Fruit fly (Drosophila melanogaster) whole organism, embryonic: ENCODE data around the gene CG12723.
"Not testable (repeated sequence)": the region's sequence is repeated elsewhere in the genome, so short reads cannot be mapped to it uniquely, and the experiment has no call there.

Experiments
- Adf1 ChIP-seq: fragments of 200-800 bp; sonication (Bioruptor generic); IDR thresholded peaks from 2 replicates; pipeline ENCODE4 v1.3.6; 2022; ENCODE audit warnings: missing biosample characterization, missing genetic modification characterization
- CG12071 ChIP-seq: fragments of 200-800 bp; sonication (Bioruptor generic); optimal IDR thresholded peaks from 3 replicates; lab custom pipeline; 2018; ENCODE audit warnings: missing biosample characterization, mild to moderate bottlenecking, missing genetic modification characterization
- CG12769 ChIP-seq: fragments of 200-800 bp; sonication (Bioruptor generic); optimal IDR thresholded peaks from 2 replicates; lab custom pipeline; 2019; ENCODE audit warnings: missing biosample characterization, mild to moderate bottlenecking, missing genetic modification characterization, moderate library complexity
- CG13624 ChIP-seq: fragments of 200-800 bp; sonication (Bioruptor generic); optimal IDR thresholded peaks from 2 replicates; lab custom pipeline; 2016; ENCODE audit warnings: missing biosample characterization, missing genetic modification characterization
- CG14441 ChIP-seq: fragments of 200-800 bp; sonication (Bioruptor generic); IDR thresholded peaks from 2 replicates; pipeline ENCODE4 v1.3.6; 2022; ENCODE audit warnings: missing biosample characterization, missing genetic modification characterization
- CG15479 ChIP-seq: fragments of 200-800 bp; sonication (Bioruptor generic); optimal IDR thresholded peaks from 3 replicates; lab custom pipeline; 2019; ENCODE audit warnings: missing biosample characterization, mild to moderate bottlenecking, missing genetic modification characterization, moderate library complexity
- CG1647 ChIP-seq: fragments of 200-800 bp; sonication (Bioruptor generic); optimal IDR thresholded peaks from 3 replicates; lab custom pipeline; 2016; ENCODE audit warnings: missing biosample characterization, missing genetic modification characterization
- CG17328 ChIP-seq: fragments of 200-800 bp; sonication (Bioruptor generic); IDR thresholded peaks from 2 replicates; pipeline ENCODE4 v1.3.6; 2022; ENCODE audit warnings: missing biosample characterization, missing genetic modification characterization
- CG30020 ChIP-seq: fragments of 200-800 bp; optimal IDR thresholded peaks from 2 replicates; lab custom pipeline; 2019; ENCODE audit warnings: missing biosample characterization, mild to moderate bottlenecking, missing genetic modification characterization, moderate library complexity
- CG3163 ChIP-seq: fragments of 200-800 bp; sonication (Bioruptor generic); optimal IDR thresholded peaks from 3 replicates; lab custom pipeline; 2016; ENCODE audit warnings: missing biosample characterization, missing genetic modification characterization
- CG3847 ChIP-seq: fragments of 200-800 bp; sonication (Bioruptor generic); IDR thresholded peaks from 2 replicates; pipeline ENCODE4 v1.3.6; 2022; ENCODE audit warnings: missing biosample characterization, missing genetic modification characterization
- CG4328 ChIP-seq: fragments of 200-800 bp; sonication (Bioruptor generic); optimal IDR thresholded peaks from 3 replicates; lab custom pipeline; 2017; ENCODE audit warnings: missing biosample characterization, missing genetic modification reagents, missing genetic modification characterization
- CG5245 ChIP-seq: fragments of 200-800 bp; sonication (Bioruptor generic); optimal IDR thresholded peaks from 3 replicates; lab custom pipeline; 2016; ENCODE audit warnings: missing biosample characterization, missing genetic modification characterization
- CG6683 ChIP-seq: fragments of 200-800 bp; sonication (Bioruptor generic); optimal IDR thresholded peaks from 2 replicates; lab custom pipeline; 2017; ENCODE audit warnings: missing biosample characterization, mild to moderate bottlenecking, missing genetic modification characterization, missing genetic modification reagents
- CG7271 ChIP-seq: fragments of 200-800 bp; sonication (Bioruptor generic); optimal IDR thresholded peaks from 2 replicates; lab custom pipeline; 2018; ENCODE audit warnings: missing biosample characterization, mild to moderate bottlenecking, missing genetic modification characterization, moderate library complexity
- CG8944 ChIP-seq: fragments of 200-800 bp; sonication (Bioruptor generic); optimal IDR thresholded peaks from 3 replicates; lab custom pipeline; 2016; ENCODE audit warnings: missing biosample characterization, missing genetic modification characterization
- Dip3 ChIP-seq: fragments of 200-800 bp; sonication (Bioruptor generic); optimal IDR thresholded peaks from 3 replicates; lab custom pipeline; 2016; ENCODE audit warnings: missing biosample characterization, missing genetic modification characterization
- Dref ChIP-seq: fragments of 200-800 bp; sonication (Bioruptor generic); IDR thresholded peaks from 2 replicates; pipeline ENCODE4 v1.3.6; 2022; ENCODE audit warnings: missing biosample characterization, missing genetic modification characterization
- Elba2 ChIP-seq: fragments of 200-800 bp; sonication (Bioruptor generic); optimal IDR thresholded peaks from 3 replicates; lab custom pipeline; 2016; ENCODE audit warnings: missing biosample characterization, missing genetic modification characterization
- Ets97D ChIP-seq: fragments of 200-800 bp; sonication (Bioruptor generic); optimal IDR thresholded peaks from 3 replicates; lab custom pipeline; 2016; ENCODE audit warnings: missing biosample characterization, missing genetic modification characterization
- Hr78 ChIP-seq, 2 experiments: fragments of 200-800 bp in 1 of 2; fragments of >200 bp in 1 of 2; sonication (Bioruptor generic) in 1 of 2; optimal IDR thresholded peaks; 2 replicates each; lab custom pipeline; 2017 to 2019; ENCODE audit warnings: missing biosample characterization in 2 of 2, missing genetic modification characterization in 2 of 2, mild to moderate bottlenecking in 1 of 2, moderate library complexity in 1 of 2
- Hsf ChIP-seq: fragments of 200-800 bp; sonication (Bioruptor generic); optimal IDR thresholded peaks from 3 replicates; lab custom pipeline; 2016; ENCODE audit warnings: missing biosample characterization, missing genetic modification characterization
- Lpt ChIP-seq: fragments of >200 bp; optimal IDR thresholded peaks from 2 replicates; lab custom pipeline; 2018; ENCODE audit warnings: missing biosample characterization, missing genetic modification characterization
- MBD-R2 ChIP-seq: fragments of 200-800 bp; sonication (Bioruptor generic); IDR thresholded peaks from 2 replicates; pipeline ENCODE4 v1.3.6; 2022; ENCODE audit warnings: missing biosample characterization, missing genetic modification characterization
- Med ChIP-seq: fragments of 200-800 bp; sonication (Bioruptor generic); peaks from one replicate; lab custom pipeline; 2016; ENCODE audit warnings: missing biosample characterization, missing genetic modification characterization, mild to moderate bottlenecking, inconsistent platforms, moderate library complexity
- Meics ChIP-seq: fragments of 200-800 bp; sonication (Bioruptor generic); optimal IDR thresholded peaks from 2 replicates; lab custom pipeline; 2017; ENCODE audit warnings: missing biosample characterization, mild to moderate bottlenecking, missing genetic modification characterization
- NC2β ChIP-seq: fragments of 200-800 bp; sonication (Bioruptor generic); optimal IDR thresholded peaks from 2 replicates; lab custom pipeline; 2016; ENCODE audit warnings: missing biosample characterization, missing genetic modification characterization
- Oli ChIP-seq: fragments of 200-800 bp; sonication (Bioruptor generic); optimal IDR thresholded peaks from 2 replicates; lab custom pipeline; 2018; ENCODE audit warnings: missing biosample characterization, mild to moderate bottlenecking, missing genetic modification characterization, moderate library complexity
- br ChIP-seq: fragments of >200 bp; optimal IDR thresholded peaks from 2 replicates; lab custom pipeline; 2017
- btn ChIP-seq: fragments of 200-800 bp; sonication (Bioruptor generic); optimal IDR thresholded peaks from 2 replicates; lab custom pipeline; 2016; ENCODE audit warnings: missing biosample characterization, missing genetic modification characterization
- crp ChIP-seq, 2 experiments: fragments of 200-800 bp; sonication (Bioruptor generic); optimal IDR thresholded peaks; 2 replicates in 1 of 2; 3 replicates in 1 of 2; lab custom pipeline; 2017; ENCODE audit warnings: missing biosample characterization in 2 of 2, missing genetic modification characterization in 2 of 2, mild to moderate bottlenecking in 1 of 2, moderate library complexity in 1 of 2
- grau ChIP-seq: fragments of 200-800 bp; optimal IDR thresholded peaks from 3 replicates; lab custom pipeline; 2019; ENCODE audit warnings: missing biosample characterization, mild to moderate bottlenecking, missing genetic modification characterization, moderate library complexity
- hbn ChIP-seq: fragments of 200-800 bp; sonication (Bioruptor generic); IDR thresholded peaks from 2 replicates; pipeline ENCODE4 v1.3.6; 2022; ENCODE audit warnings: missing biosample characterization, missing genetic modification characterization; ENCODE audit not compliant: partially characterized antibody
- hkb ChIP-seq, 2 experiments: fragments of 200-800 bp in 1 of 2; fragments of >200 bp in 1 of 2; sonication (Bioruptor generic) in 1 of 2; IDR thresholded peaks in 1 of 2; optimal IDR thresholded peaks in 1 of 2; 2 replicates each; pipeline versions ENCODE4 v1.3.6 to Lab custom; 2017 to 2022; ENCODE audit warnings: missing biosample characterization in 1 of 2, missing genetic modification characterization in 1 of 2
- inv ChIP-seq: fragments of 200-800 bp; sonication (Bioruptor generic); IDR thresholded peaks from 2 replicates; pipeline ENCODE4 v1.3.6; 2022; ENCODE audit warnings: missing biosample characterization, missing genetic modification characterization; ENCODE audit not compliant: partially characterized antibody
- ken ChIP-seq: fragments of 200-800 bp; sonication (Bioruptor generic); IDR thresholded peaks from 3 replicates; pipeline ENCODE4 v1.3.6; 2022; ENCODE audit warnings: missing biosample characterization, missing genetic modification characterization
- knrl ChIP-seq: fragments of 200-800 bp; sonication (Bioruptor generic); IDR thresholded peaks from 3 replicates; pipeline ENCODE4 v1.3.6; 2022; ENCODE audit warnings: missing biosample characterization, missing genetic modification characterization; ENCODE audit not compliant: partially characterized antibody
- peb ChIP-seq: fragments of 200-800 bp; sonication (Bioruptor generic); IDR thresholded peaks from 2 replicates; pipeline ENCODE4 v1.3.6; 2022; ENCODE audit warnings: missing biosample characterization, missing genetic modification characterization
- pnt ChIP-seq: fragments of 200-800 bp; sonication (Bioruptor generic); optimal IDR thresholded peaks from 3 replicates; lab custom pipeline; 2016; ENCODE audit warnings: missing biosample characterization, missing genetic modification characterization
- pros ChIP-seq: fragments of 200-800 bp; sonication (Bioruptor generic); optimal IDR thresholded peaks from 3 replicates; lab custom pipeline; 2019; ENCODE audit warnings: missing biosample characterization, mild to moderate bottlenecking, missing genetic modification characterization, moderate library complexity
- sima ChIP-seq: fragments of 200-800 bp; sonication (Bioruptor generic); optimal IDR thresholded peaks from 2 replicates; lab custom pipeline; 2016; ENCODE audit warnings: missing biosample characterization, missing genetic modification characterization
- slbo ChIP-seq: fragments of 200-800 bp; sonication (Bioruptor generic); IDR thresholded peaks from 2 replicates; pipeline ENCODE4 v1.3.6; 2022; ENCODE audit warnings: missing biosample characterization, missing genetic modification characterization
- so ChIP-seq: fragments of 200-800 bp; sonication (Bioruptor generic); IDR thresholded peaks from 3 replicates; pipeline ENCODE4 v1.3.6; 2022; ENCODE audit warnings: missing biosample characterization, missing genetic modification characterization
- sob ChIP-seq: fragments of 200-800 bp; sonication (Bioruptor generic); IDR thresholded peaks from 2 replicates; pipeline ENCODE4 v1.3.6; 2022; ENCODE audit warnings: missing biosample characterization, missing genetic modification characterization
- ssp ChIP-seq: fragments of 200-800 bp; sonication (Bioruptor generic); IDR thresholded peaks from 2 replicates; pipeline ENCODE4 v1.3.6; 2022; ENCODE audit warnings: missing biosample characterization, missing genetic modification characterization
- unpg ChIP-seq: fragments of 200-800 bp; sonication (Bioruptor generic); optimal IDR thresholded peaks from 3 replicates; lab custom pipeline; 2018; ENCODE audit warnings: missing biosample characterization, mild to moderate bottlenecking, missing genetic modification characterization, moderate library complexity
- zen ChIP-seq: fragments of 200-800 bp; sonication (Bioruptor generic); optimal IDR thresholded peaks from 3 replicates; lab custom pipeline; 2018; ENCODE audit warnings: missing biosample characterization, mild to moderate bottlenecking, missing genetic modification characterization, moderate library complexity

CG12723 gene

dm6 chrX:13177720-13178119, 14.0 kb downstream of the CG12723 start, which contains the start of gene CG32640 (continued):
- peak; percentile 30; the same call in 1 of the 2 replicates for TF ChIP-seq ssp (GFP tag; lab: Robert Waterston, UW)
- peak; percentile 45; the same call in 1 of the 2 replicates for TF ChIP-seq MBD-R2 (GFP tag; lab: Robert Waterston, UW)
- peak; percentile 48 for TF ChIP-seq Dref (GFP tag; lab: Robert Waterston, UW)
- not testable (repeated sequence) for TF ChIP-seq hkb (optimal IDR thresholded peaks at IDR 0.05; lab: Kevin White, UChicago)
- peak; percentile 22; the same call in 1 of the 2 replicates for TF ChIP-seq hkb (GFP tag; IDR thresholded peaks at IDR 0.05; lab: Robert Waterston, UW)
- TF ChIP-seq inv (GFP tag; lab: Robert Waterston, UW) = peak; percentile 48; the same call in 1 of the 2 replicates

DNA sequence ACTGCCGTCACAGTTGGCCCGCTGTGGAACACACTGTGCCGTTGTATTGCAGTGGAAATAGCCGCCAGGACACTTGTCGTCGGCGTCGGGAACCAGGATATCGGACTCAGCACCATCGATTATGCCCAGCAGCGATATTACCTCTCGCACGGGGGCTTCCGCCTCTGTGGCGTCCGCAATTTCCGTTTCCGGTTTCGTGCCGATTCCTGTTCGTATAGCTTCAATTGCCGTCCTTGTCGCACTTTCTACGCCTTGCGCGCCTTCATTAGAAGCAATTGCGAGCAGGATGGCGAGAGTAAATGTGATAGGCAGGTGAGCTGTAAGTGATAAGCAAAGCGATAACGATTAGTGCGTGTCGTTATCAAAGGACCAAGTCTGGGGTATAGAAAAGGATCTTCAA, 18.8 kb downstream of the CG12723 start:
- TF ChIP-seq zen (tag; lab: Kevin White, UChicago) (peak; percentile 15), CG4328 (no peak), CG15479 (GFP tag; lab: Kevin White, UChicago) (peak; percentile 70), Med (GFP tag; lab: Kevin White, UChicago) (peak; percentile 32), unpg (no peak), Ets97D (GFP tag; lab: Kevin White, UChicago) (peak; percentile 26), CG7271 (peak; percentile 68)

DNA sequence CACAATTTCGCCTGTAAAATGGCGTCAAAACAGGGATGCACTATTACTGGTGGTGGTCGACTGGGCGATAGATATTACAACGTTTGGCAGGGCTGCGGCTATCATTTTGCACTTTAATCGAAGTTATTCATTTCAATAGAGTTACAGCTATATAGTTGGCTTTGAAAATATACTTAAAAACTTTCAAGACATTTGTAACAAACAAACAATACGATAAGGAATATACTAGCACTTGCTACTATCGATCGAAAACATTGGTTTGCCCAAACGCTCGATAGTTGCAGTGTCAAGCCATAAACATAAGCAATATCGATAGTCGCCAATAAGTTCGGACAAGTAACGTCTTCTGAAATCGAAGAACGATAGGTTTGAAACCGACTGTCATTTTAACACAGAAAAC, 32.2 kb downstream of the CG12723 start, which contains the start of the genes Bap60 and CG12096:
Gene Bap60 (minus strand): TSS at position 28 of the 400 bp plus-strand sequence.
Gene CG12096 (plus strand): TSS at position 124 of the 400 bp plus-strand sequence.
- TF ChIP-seq CG3163 (GFP tag; lab: Kevin White, UChicago) = peak; percentile 41
- peak; percentile 11 for TF ChIP-seq sima
- peak; percentile 73 for TF ChIP-seq CG8944
- TF ChIP-seq CG3847 (GFP tag; lab: Robert Waterston, UW) = peak; percentile 65
- TF ChIP-seq CG6683 (GFP tag; lab: Kevin White, UChicago) = peak; percentile 20
- TF ChIP-seq crp (GFP tag; optimal IDR thresholded peaks at IDR 0.05; lab: Kevin White, UChicago) = peak in 1 of 2 experiments; percentile 45
- 0 out of 2 replicates have a peak, but pooled peaks have one; percentile 15 for TF ChIP-seq Adf1
- TF ChIP-seq grau (tag; lab: Kevin White, UChicago) = peak; percentile 82
- TF ChIP-seq br = no peak
- peak; percentile 67 for TF ChIP-seq CG1647 (GFP tag; lab: Kevin White, UChicago)
- no peak for TF ChIP-seq peb (GFP tag; lab: Robert Waterston, UW)
- peak; percentile 35; the same call in 1 of the 2 replicates for TF ChIP-seq CG17328 (GFP tag; lab: Robert Waterston, UW)
- no peak for TF ChIP-seq Lpt (GFP tag; lab: Kevin White, UChicago)
- peak; percentile 82 for TF ChIP-seq Elba2 (GFP tag; lab: Kevin White, UChicago)
- peak; percentile 34 for TF ChIP-seq btn (GFP tag; lab: Kevin White, UChicago)
- TF ChIP-seq CG12769 (tag; lab: Kevin White, UChicago) = no peak
- TF ChIP-seq CG12071 (GFP tag; lab: Kevin White, UChicago) = no peak
- TF ChIP-seq NC2β (GFP tag; lab: Kevin White, UChicago) = peak; percentile 68
- TF ChIP-seq pros = no peak
- no peak for TF ChIP-seq ken (GFP tag; lab: Robert Waterston, UW)
- TF ChIP-seq CG30020 (tag; lab: Kevin White, UChicago) = peak; percentile 83
- TF ChIP-seq CG5245 (GFP tag; lab: Kevin White, UChicago) = peak; percentile 24
- peak; percentile 80 for TF ChIP-seq slbo
- TF ChIP-seq Meics (GFP tag; lab: Kevin White, UChicago) = peak; percentile 63
- TF ChIP-seq Oli (tag; lab: Kevin White, UChicago) = peak; percentile 65
- TF ChIP-seq Hsf (GFP tag; lab: Kevin White, UChicago) = peak; percentile 78
- no peak for TF ChIP-seq so (GFP tag; lab: Robert Waterston, UW)
- TF ChIP-seq pnt (GFP tag; lab: Kevin White, UChicago) = peak; percentile 65
- peak; percentile 66; the same call in 1 of the 2 replicates for TF ChIP-seq sob (GFP tag; lab: Robert Waterston, UW)
- peak; percentile 83 for TF ChIP-seq CG13624 (GFP tag; lab: Kevin White, UChicago)
- TF ChIP-seq Hr78 (GFP tag; optimal IDR thresholded peaks at IDR 0.05; lab: Kevin White, UChicago) = no peak
- TF ChIP-seq Dip3 (GFP tag; lab: Kevin White, UChicago) = peak; percentile 80
- TF ChIP-seq hbn (GFP tag; lab: Robert Waterston, UW) = peak; percentile 92
- peak; percentile 97 for TF ChIP-seq knrl (GFP tag; lab: Robert Waterston, UW)
- peak; percentile 51; the same call in 1 of the 2 replicates for TF ChIP-seq CG14441 (GFP tag; lab: Robert Waterston, UW)
